Worm (Caenorhabditis elegans) whole organism, L4 larva: Measurements from ENCODE around the gene Y38H6C.20.

Experiments used
- D1046.2 ChIP-seq: fragments of 200-800 bp; sonication (Bioruptor generic); IDR thresholded peaks from 2 replicates; pipeline ENCODE4 v1.3.6; 2022; ENCODE audit warnings: missing genetic modification characterization, missing compliant biosample characterization
- F10B5.3 ChIP-seq: sonication (generic microtip); optimal IDR thresholded peaks from 2 replicates; lab custom pipeline; 2016; ENCODE audit warnings: mild to moderate bottlenecking, missing genetic modification characterization, missing compliant biosample characterization
- F44E2.7 ChIP-seq: fragments of 200-800 bp; sonication (Bioruptor generic); IDR thresholded peaks from 2 replicates; pipeline ENCODE4 v2.1.2; 2022; ENCODE audit warnings: missing genetic modification characterization, missing compliant biosample characterization
- F49E8.2 ChIP-seq: sonication (generic microtip); optimal IDR thresholded peaks from 2 replicates; lab custom pipeline; 2016; ENCODE audit warnings: missing compliant biosample characterization, mild to moderate bottlenecking, missing genetic modification characterization, borderline replicate concordance
- T20F7.1 ChIP-seq: fragments of 200-800 bp; sonication (Bioruptor generic); optimal IDR thresholded peaks from 2 replicates; lab custom pipeline; 2018; ENCODE audit warnings: mild to moderate bottlenecking, missing genetic modification characterization, missing compliant biosample characterization
- T26A8.4 ChIP-seq: fragments of 200-800 bp; sonication (Bioruptor generic); IDR thresholded peaks from 2 replicates; pipeline ENCODE4 v1.3.6; 2022; ENCODE audit warnings: missing genetic modification characterization, missing compliant biosample characterization
- Y48G9A.11 ChIP-seq: fragments of 200-800 bp; sonication (Bioruptor generic); IDR thresholded peaks from 2 replicates; pipeline ENCODE4 v1.3.6; 2022; ENCODE audit warnings: missing genetic modification reagents, missing genetic modification characterization, missing compliant biosample characterization
- Y75B8A.6 ChIP-seq: fragments of 200-800 bp; sonication (Bioruptor generic); IDR thresholded peaks from 2 replicates; pipeline ENCODE4 v1.3.6; 2022; ENCODE audit warnings: missing genetic modification reagents, missing genetic modification characterization, missing compliant biosample characterization
- ZK546.5 ChIP-seq, 2 experiments: sonication (generic microtip); optimal IDR thresholded peaks; 2 replicates each; lab custom pipeline; 2017; ENCODE audit warnings: missing biosample characterization in 2 of 2, missing genetic modification characterization in 2 of 2
- aha-1 ChIP-seq: fragments of 150-350 bp; peaks from one replicate; lab custom pipeline; 2014; ENCODE audit warnings: missing biosample characterization, missing genetic modification characterization
- arid-1 ChIP-seq: fragments of 200-800 bp; sonication (Bioruptor generic); conservative IDR thresholded peaks from 2 replicates; pipeline ENCODE4 v1.3.6; 2022; ENCODE audit warnings: missing genetic modification reagents, missing genetic modification characterization, missing compliant biosample characterization
- ceh-20 ChIP-seq: fragments of 200-800 bp; sonication (Bioruptor generic); IDR thresholded peaks from 2 replicates; pipeline ENCODE4 v1.3.6; 2022; ENCODE audit warnings: missing genetic modification reagents, missing genetic modification characterization, missing compliant biosample characterization
- ceh-62 ChIP-seq: sonication (generic microtip); optimal IDR thresholded peaks from 2 replicates; lab custom pipeline; 2017; ENCODE audit warnings: missing biosample characterization, missing genetic modification characterization
- ctbp-1 ChIP-seq: fragments of 200-800 bp; sonication (Bioruptor generic); IDR thresholded peaks from 2 replicates; pipeline ENCODE4 v1.3.6; 2022; ENCODE audit warnings: missing genetic modification reagents, missing genetic modification characterization, missing compliant biosample characterization
- daf-16 ChIP-seq, 3 experiments: sonication (generic microtip); optimal IDR thresholded peaks; 2 replicates each; lab custom pipeline; 2016 to 2017; ENCODE audit warnings: missing genetic modification characterization in 3 of 3, missing genetic modification reagents in 3 of 3, mild to moderate bottlenecking in 2 of 3, missing compliant biosample characterization in 2 of 3, missing biosample characterization in 1 of 3, moderate library complexity in 1 of 3
- dmd-6 ChIP-seq: fragments of 200-800 bp; sonication (Bioruptor generic); IDR thresholded peaks from 2 replicates; pipeline ENCODE4 v1.3.6; 2022; ENCODE audit warnings: missing genetic modification reagents, missing genetic modification characterization, missing compliant biosample characterization
- dmd-8 ChIP-seq: fragments of 200-800 bp; sonication (Bioruptor generic); IDR thresholded peaks from 2 replicates; pipeline ENCODE4 v1.3.6; 2022; ENCODE audit warnings: missing genetic modification characterization, missing compliant biosample characterization
- dve-1 ChIP-seq: sonication (generic microtip); optimal IDR thresholded peaks from 2 replicates; lab custom pipeline; 2017; ENCODE audit warnings: antibody characterized with exemption, mild to moderate bottlenecking, missing genetic modification characterization, missing compliant biosample characterization; ENCODE audit not compliant: insufficient read depth
- gei-8 ChIP-seq: fragments of 200-800 bp; sonication (Bioruptor generic); optimal IDR thresholded peaks from 2 replicates; lab custom pipeline; 2018; ENCODE audit warnings: mild to moderate bottlenecking, missing genetic modification characterization, missing compliant biosample characterization
- hlh-11 ChIP-seq: fragments of 200-800 bp; sonication (Bioruptor generic); optimal IDR thresholded peaks from 2 replicates; lab custom pipeline; 2018; ENCODE audit warnings: mild to moderate bottlenecking, missing genetic modification characterization, missing compliant biosample characterization
- hmg-1.1 ChIP-seq: fragments of 200-800 bp; sonication (Bioruptor generic); IDR thresholded peaks from 2 replicates; pipeline ENCODE4 v1.3.6; 2022; ENCODE audit warnings: missing genetic modification reagents, missing genetic modification characterization, missing compliant biosample characterization
- lin-38 ChIP-seq: fragments of 200-800 bp; sonication (Bioruptor generic); IDR thresholded peaks from 2 replicates; pipeline ENCODE4 v1.3.6; 2022; ENCODE audit warnings: missing genetic modification reagents, missing genetic modification characterization, missing compliant biosample characterization
- lin-39 ChIP-seq: fragments of 150-350 bp; optimal IDR thresholded peaks from 2 replicates; lab custom pipeline; 2014; ENCODE audit warnings: missing biosample characterization, missing genetic modification reagents, missing genetic modification characterization
- lir-3 ChIP-seq: sonication (generic microtip); optimal IDR thresholded peaks from 2 replicates; lab custom pipeline; 2016; ENCODE audit warnings: mild to moderate bottlenecking, missing genetic modification characterization, missing compliant biosample characterization
- lsy-2 ChIP-seq, 2 experiments: fragments of 150-350 bp in 1 of 2; sonication (generic microtip) in 1 of 2; optimal IDR thresholded peaks; 2 replicates each; lab custom pipeline; 2014 to 2017; ENCODE audit warnings: missing biosample characterization in 2 of 2, missing genetic modification characterization in 2 of 2
- madf-9 ChIP-seq: fragments of 200-800 bp; sonication (Bioruptor generic); conservative IDR thresholded peaks from 2 replicates; pipeline ENCODE4 v1.3.6; 2022; ENCODE audit warnings: missing genetic modification reagents, missing genetic modification characterization, missing compliant biosample characterization
- mdt-29 ChIP-seq: fragments of 200-800 bp; sonication (Bioruptor generic); IDR thresholded peaks from 2 replicates; pipeline ENCODE4 v1.3.6; 2022; ENCODE audit warnings: missing genetic modification reagents, missing genetic modification characterization, missing compliant biosample characterization
- mxl-2 ChIP-seq: fragments of 200-800 bp; sonication (Bioruptor generic); conservative IDR thresholded peaks from 2 replicates; pipeline ENCODE4 v1.3.6; 2022; ENCODE audit warnings: missing genetic modification reagents, missing genetic modification characterization, missing compliant biosample characterization
- nhr-102 ChIP-seq: sonication (generic microtip); optimal IDR thresholded peaks from 2 replicates; lab custom pipeline; 2016; ENCODE audit warnings: mild to moderate bottlenecking, missing genetic modification characterization, moderate library complexity, missing compliant biosample characterization
- nhr-41 ChIP-seq: fragments of 200-800 bp; sonication (Bioruptor generic); IDR thresholded peaks from 2 replicates; pipeline ENCODE4 v1.3.6; 2022; ENCODE audit warnings: missing genetic modification reagents, missing genetic modification characterization, missing compliant biosample characterization
- nhr-42 ChIP-seq: fragments of 200-800 bp; sonication (Bioruptor generic); IDR thresholded peaks from 2 replicates; pipeline ENCODE4 v1.3.6; 2022; ENCODE audit warnings: missing genetic modification characterization, missing compliant biosample characterization
- nhr-48 ChIP-seq: sonication (generic microtip); optimal IDR thresholded peaks from 2 replicates; lab custom pipeline; 2016; ENCODE audit warnings: mild to moderate bottlenecking, missing genetic modification characterization, missing compliant biosample characterization
- nhr-6 ChIP-seq: fragments of 150-350 bp; optimal IDR thresholded peaks from 2 replicates; lab custom pipeline; 2014; ENCODE audit warnings: missing biosample characterization, missing genetic modification characterization
- php-3 ChIP-seq: fragments of 200-800 bp; sonication (Bioruptor generic); IDR thresholded peaks from 2 replicates; pipeline ENCODE4 v1.3.6; 2022; ENCODE audit warnings: missing genetic modification reagents, missing genetic modification characterization, missing compliant biosample characterization
- pqm-1 ChIP-seq: sonication (generic microtip); optimal IDR thresholded peaks from 2 replicates; lab custom pipeline; 2017; ENCODE audit warnings: missing biosample characterization, missing genetic modification characterization
- saeg-2 ChIP-seq: fragments of 200-800 bp; sonication (Bioruptor generic); IDR thresholded peaks from 2 replicates; pipeline ENCODE4 v1.3.6; 2022; ENCODE audit warnings: missing genetic modification reagents, missing genetic modification characterization, missing compliant biosample characterization
- tra-1 ChIP-seq: fragments of 200-800 bp; sonication (Bioruptor generic); IDR thresholded peaks from 2 replicates; pipeline ENCODE4 v1.3.6; 2022; ENCODE audit warnings: missing genetic modification reagents, missing genetic modification characterization, missing compliant biosample characterization
- unc-130 ChIP-seq: sonication (generic microtip); optimal IDR thresholded peaks from 2 replicates; lab custom pipeline; 2016; ENCODE audit warnings: missing genetic modification reagents, missing genetic modification characterization, missing compliant biosample characterization
- unc-62 ChIP-seq, 3 experiments: fragments of 150-350 bp in 1 of 3; sonication (generic microtip); optimal IDR thresholded peaks in 2 of 3; peaks in 1 of 3; 1 replicate in 1 of 3; 2 replicates in 2 of 3; lab custom pipeline; 2014 to 2017; ENCODE audit warnings: missing biosample characterization in 3 of 3, missing genetic modification characterization in 3 of 3, missing genetic modification reagents in 3 of 3, missing genotype in 1 of 3
- zfp-3 ChIP-seq: fragments of 200-800 bp; sonication (Bioruptor generic); conservative IDR thresholded peaks from 2 replicates; pipeline ENCODE4 v1.3.6; 2022; ENCODE audit warnings: missing genetic modification reagents, missing genetic modification characterization, missing compliant biosample characterization
- ztf-7 ChIP-seq: fragments of 150-350 bp; optimal IDR thresholded peaks from 2 replicates; lab custom pipeline; 2014; ENCODE audit warnings: missing biosample characterization, missing genetic modification characterization

The Y38H6C.20 gene

ce11 chrV:20498980-20499379, 52.0 kb downstream of the Y38H6C.20 start, which contains the start of gene dct-16 (continued):
- TF ChIP-seq ZK546.5 (tag; optimal IDR thresholded peaks at IDR 0.05; lab: Kevin White, UChicago) (no peak), pqm-1 (tag; lab: Kevin White, UChicago) (peak; percentile 56), nhr-102 (peak; percentile 85), mxl-2 (GFP tag; lab: Robert Waterston, UW) (no peak), F10B5.3 (no peak)
- TF ChIP-seq, all 104 proteins: peak for 22

- TF ChIP-seq hlh-11 (tag; lab: Kevin White, UChicago) = peak; percentile 28
- TF ChIP-seq pqm-1 (tag; lab: Kevin White, UChicago) = peak; percentile 30
- TF ChIP-seq T20F7.1 = peak; percentile 40
- no peak for TF ChIP-seq unc-130
- TF ChIP-seq gei-8 (GFP tag; lab: Kevin White, UChicago) = peak; percentile 70
- TF ChIP-seq zfp-3 (GFP tag; lab: Robert Waterston, UW) = peak; percentile 94
- 0 out of 2 replicates have a peak, but pooled peaks have one; percentile 9 for TF ChIP-seq madf-9 (GFP tag; lab: Robert Waterston, UW)
- TF ChIP-seq F49E8.2 = peak; percentile 0
- TF ChIP-seq mdt-29 (GFP tag; lab: Robert Waterston, UW) = peak; percentile 50; the same call in 1 of the 2 replicates
- 0 out of 2 replicates have a peak, but pooled peaks have one; percentile 34 for TF ChIP-seq dmd-8 (GFP tag; lab: Robert Waterston, UW)
- peak; percentile 57; the same call in 1 of the 2 replicates for TF ChIP-seq F44E2.7
- TF ChIP-seq dmd-6 = peak; percentile 47; the same call in 1 of the 2 replicates
- TF ChIP-seq nhr-102 = peak; percentile 50
- peak; percentile 30; the same call in 1 of the 2 replicates for TF ChIP-seq Y75B8A.6 (GFP tag; lab: Robert Waterston, UW)
- TF ChIP-seq ceh-20 (GFP tag; lab: Robert Waterston, UW) = 0 out of 2 replicates have a peak, but pooled peaks have one; percentile 45
- peak; percentile 16 for TF ChIP-seq nhr-48 (tag; lab: Kevin White, UChicago)
- TF ChIP-seq ztf-7 (tag; lab: Kevin White, UChicago) = no peak
- TF ChIP-seq nhr-6 (tag; lab: Kevin White, UChicago) = no peak
- TF ChIP-seq lsy-2 (tag; optimal IDR thresholded peaks at IDR 0.05; lab: Kevin White, UChicago) = no peak
- TF ChIP-seq Y48G9A.11 (GFP tag; lab: Robert Waterston, UW) = peak; percentile 68
- no peak for TF ChIP-seq ceh-62
- TF ChIP-seq aha-1 (tag; lab: Kevin White, UChicago) = peak; percentile 19
- peak; percentile 41; the same call in 1 of the 2 replicates for TF ChIP-seq arid-1 (GFP tag; lab: Robert Waterston, UW)
- TF ChIP-seq saeg-2 = 0 out of 2 replicates have a peak, but pooled peaks have one; percentile 49
- peak; percentile 55 for TF ChIP-seq lin-38 (GFP tag; lab: Robert Waterston, UW)
- TF ChIP-seq D1046.2 (GFP tag; lab: Robert Waterston, UW) = 0 out of 2 replicates have a peak, but pooled peaks have one; percentile 10
- TF ChIP-seq T26A8.4 (GFP tag; lab: Robert Waterston, UW) = 0 out of 2 replicates have a peak, but pooled peaks have one; percentile 23
- no peak for TF ChIP-seq lir-3
- TF ChIP-seq nhr-41 (GFP tag; lab: Robert Waterston, UW) = no peak
- peak in 1 of 2 experiments; percentile 32 for TF ChIP-seq unc-62 (GFP tag; optimal IDR thresholded peaks at IDR 0.05 in 1 of 2; lab: Kevin White, UChicago)
- TF ChIP-seq unc-62 (tag; optimal IDR thresholded peaks at IDR 0.05; lab: Kevin White, UChicago) = no peak
- no peak for TF ChIP-seq lin-39
- TF ChIP-seq mxl-2 (GFP tag; lab: Robert Waterston, UW) = 0 out of 2 replicates have a peak, but pooled peaks have one; percentile 19
- no peak for TF ChIP-seq F10B5.3
- no peak for TF ChIP-seq nhr-42 (GFP tag; lab: Robert Waterston, UW)
- peak in 1 of 2 experiments; percentile 23 for TF ChIP-seq daf-16 (GFP tag; optimal IDR thresholded peaks at IDR 0.05; lab: Kevin White, UChicago)
- TF ChIP-seq daf-16 (tag; optimal IDR thresholded peaks at IDR 0.05; lab: Kevin White, UChicago) = peak; percentile 18
- TF ChIP-seq php-3 (GFP tag; lab: Robert Waterston, UW) = no peak
- TF ChIP-seq dve-1 (tag; lab: Kevin White, UChicago) = peak; percentile 26
- TF ChIP-seq hmg-1.1 = no peak
- no peak for TF ChIP-seq ctbp-1 (GFP tag; lab: Robert Waterston, UW)
- peak; percentile 25; the same call in 1 of the 2 replicates for TF ChIP-seq tra-1 (GFP tag; lab: Robert Waterston, UW)
These were observed 53.5 kb downstream of the Y38H6C.20 start for ce11 chrV:20497537-20497936.
